Fruit fly (Drosophila melanogaster) whole organism, wandering third instar larva: Measurements from ENCODE around the gene CG1074.
A peak's percentile ranks its signal among the peaks of the same experiment; 100 is the strongest.

Experiments
- Abd-B ChIP-seq: fragments of >200 bp; optimal IDR thresholded peaks from 2 replicates; lab custom pipeline; 2017; ENCODE audit warnings: missing biosample characterization, missing genetic modification characterization
- CG9705 ChIP-seq: fragments of 200-800 bp; sonication (Bioruptor generic); optimal IDR thresholded peaks from 2 replicates; lab custom pipeline; 2018; ENCODE audit warnings: missing biosample characterization, mild to moderate bottlenecking, missing genetic modification characterization
- Hnf4 ChIP-seq: fragments of 200-800 bp; sonication (Bioruptor generic); optimal IDR thresholded peaks from 2 replicates; lab custom pipeline; 2016; ENCODE audit warnings: missing biosample characterization, mild to moderate bottlenecking, missing genetic modification characterization
- Hr83 ChIP-seq: fragments of 200-300 bp; sonication (Bioruptor generic); optimal IDR thresholded peaks from 2 replicates; lab custom pipeline; 2016; ENCODE audit warnings: missing biosample characterization, mild to moderate bottlenecking, missing genetic modification characterization, moderate library complexity; ENCODE audit not compliant: poor library complexity, severe bottlenecking
- N ChIP-seq: fragments of >200 bp; optimal IDR thresholded peaks from 2 replicates; lab custom pipeline; 2018; ENCODE audit warnings: missing biosample characterization, missing external identifiers, missing genetic modification characterization
- Rel ChIP-seq, 2 experiments: fragments of 200-800 bp; sonication (Bioruptor generic) in 1 of 2; optimal IDR thresholded peaks; 2 replicates in 1 of 2; 3 replicates in 1 of 2; lab custom pipeline; 2016 to 2019; ENCODE audit warnings: mild to moderate bottlenecking in 2 of 2, missing biosample characterization in 2 of 2, missing genetic modification characterization in 2 of 2, moderate library complexity in 1 of 2
- dl ChIP-seq, 2 experiments: fragments of 175-275, 200-275 bp in 1 of 2; fragments of 200-275 bp in 1 of 2; sonication (Bioruptor generic); optimal IDR thresholded peaks; lab custom pipeline; 2018; ENCODE audit warnings: mild to moderate bottlenecking in 2 of 2, missing biosample characterization in 2 of 2, missing genetic modification characterization in 2 of 2, moderate library complexity in 2 of 2; ENCODE audit not compliant: partially characterized antibody in 2 of 2, insufficient read depth in 1 of 2
- dsf ChIP-seq: sonication (Bioruptor generic); optimal IDR thresholded peaks from 2 replicates; lab custom pipeline; 2016; ENCODE audit warnings: missing biosample characterization, missing genetic modification characterization, borderline replicate concordance
- h ChIP-seq: fragments of 200-800 bp; sonication (Bioruptor generic); optimal IDR thresholded peaks from 3 replicates; lab custom pipeline; 2016; ENCODE audit warnings: missing biosample characterization, mild to moderate bottlenecking, missing genetic modification characterization
- lola ChIP-seq: fragments of >200 bp; optimal IDR thresholded peaks from 2 replicates; lab custom pipeline; 2017; ENCODE audit warnings: missing biosample characterization, missing genetic modification characterization
- pan ChIP-seq: fragments of >200 bp; optimal IDR thresholded peaks from 2 replicates; lab custom pipeline; 2017
- psq ChIP-seq: fragments of 200-800 bp; sonication (Bioruptor generic); optimal IDR thresholded peaks from 3 replicates; lab custom pipeline; 2017; ENCODE audit warnings: missing biosample characterization, mild to moderate bottlenecking, missing genetic modification characterization, moderate library complexity

DNA sequence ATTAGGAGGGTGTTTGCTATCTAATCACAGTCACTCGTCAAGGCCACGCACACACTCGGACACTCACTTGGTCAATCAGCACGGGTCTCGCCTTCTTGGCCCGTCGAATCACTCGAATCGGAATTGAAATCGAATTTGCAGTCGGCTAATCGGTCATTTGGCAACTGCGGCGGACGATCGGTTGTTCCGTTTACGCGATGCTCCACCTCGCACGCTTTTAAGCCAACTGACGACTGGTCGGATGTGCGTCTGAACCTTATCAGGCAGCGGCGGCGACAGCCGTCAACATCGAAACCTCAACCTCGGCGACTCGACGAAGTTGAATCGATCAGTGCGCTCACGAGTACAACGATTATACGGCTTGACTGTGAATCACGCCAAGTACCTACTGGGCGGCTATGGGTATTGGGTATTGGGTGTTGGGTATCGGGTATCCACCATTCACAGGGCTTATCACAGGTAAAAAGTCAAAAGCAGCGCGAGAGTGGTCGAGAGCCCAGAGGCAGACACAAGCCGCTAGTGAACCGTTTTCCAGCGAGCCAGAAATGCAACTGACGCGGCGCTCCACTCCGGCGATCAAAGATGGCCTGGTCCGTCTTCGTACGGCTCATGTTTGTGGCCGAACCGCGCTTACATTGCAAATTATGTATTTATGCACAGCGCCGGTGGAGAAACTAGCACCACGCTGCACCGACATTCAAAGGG is 37.4 kb downstream of the CG1074 start:
- TF ChIP-seq Hr83 (peak; percentile 27), psq (GFP tag; lab: Kevin White, UChicago) (no peak), h (GFP tag; lab: Kevin White, UChicago) (peak; percentile 96), dl (GFP tag; optimal IDR thresholded peaks at IDR 0.05; lab: Kevin White, UChicago; ENCODE audit: insufficient read depth in 1 of 2, partially characterized antibody in 2 of 2) (peak in 1 of 2 experiments; percentile 47), dsf (GFP tag; lab: Kevin White, UChicago) (no peak), Rel (GFP tag; optimal IDR thresholded peaks at IDR 0.05; lab: Kevin White, UChicago) (no peak), Rel (tag; optimal IDR thresholded peaks at IDR 0.05; lab: Kevin White, UChicago) (peak; percentile 85), Abd-B (GFP tag; lab: Kevin White, UChicago) (no peak), lola (GFP tag; lab: Kevin White, UChicago) (no peak), Hnf4 (GFP tag; lab: Kevin White, UChicago) (peak; percentile 30), N (GFP tag; lab: Kevin White, UChicago) (no peak), CG9705 (GFP tag; lab: Kevin White, UChicago) (no peak), pan (no peak)
